Worm (Caenorhabditis elegans) whole organism, L4 larva: ENCODE data around the gene srbc-68.

Experiments used
- F49E8.2 ChIP-seq: sonication (generic microtip); optimal IDR thresholded peaks from 2 replicates; lab custom pipeline; 2016; ENCODE audit warnings: missing compliant biosample characterization, mild to moderate bottlenecking, missing genetic modification characterization, borderline replicate concordance
- Y105C5A.15 ChIP-seq: fragments of 200-800 bp; sonication (Bioruptor generic); IDR thresholded peaks from 2 replicates; pipeline ENCODE4 v1.3.6; 2022; ENCODE audit warnings: missing genetic modification characterization, missing compliant biosample characterization
- Y48G9A.11 ChIP-seq: fragments of 200-800 bp; sonication (Bioruptor generic); IDR thresholded peaks from 2 replicates; pipeline ENCODE4 v1.3.6; 2022; ENCODE audit warnings: missing genetic modification reagents, missing genetic modification characterization, missing compliant biosample characterization
- Y5F2A.4 ChIP-seq: fragments of 200-800 bp; sonication (Bioruptor generic); optimal IDR thresholded peaks from 2 replicates; lab custom pipeline; 2018; ENCODE audit warnings: mild to moderate bottlenecking, missing genetic modification characterization, missing compliant biosample characterization
- ZK337.2 ChIP-seq: fragments of 200-800 bp; sonication (Bioruptor generic); IDR thresholded peaks from 2 replicates; pipeline ENCODE4 v1.3.6; 2022; ENCODE audit warnings: missing genetic modification reagents, missing genetic modification characterization, missing compliant biosample characterization
- arid-1 ChIP-seq: fragments of 200-800 bp; sonication (Bioruptor generic); conservative IDR thresholded peaks from 2 replicates; pipeline ENCODE4 v1.3.6; 2022; ENCODE audit warnings: missing genetic modification reagents, missing genetic modification characterization, missing compliant biosample characterization
- attf-4 ChIP-seq: sonication (generic microtip); optimal IDR thresholded peaks from 3 replicates; lab custom pipeline; 2017; ENCODE audit warnings: missing biosample characterization, missing genetic modification characterization
- ceh-28 ChIP-seq: fragments of 150-350 bp; optimal IDR thresholded peaks from 2 replicates; lab custom pipeline; 2014; ENCODE audit warnings: missing biosample characterization, missing genetic modification reagents, missing genetic modification characterization
- ceh-32 ChIP-seq: sonication (generic microtip); optimal IDR thresholded peaks from 2 replicates; lab custom pipeline; 2016; ENCODE audit warnings: mild to moderate bottlenecking, missing genetic modification characterization, missing compliant biosample characterization; ENCODE audit not compliant: poor library complexity
- cey-2 ChIP-seq: sonication (generic microtip); optimal IDR thresholded peaks from 3 replicates; lab custom pipeline; 2017; ENCODE audit warnings: missing genetic modification characterization, mild to moderate bottlenecking, missing compliant biosample characterization, antibody characterized with exemption, borderline replicate concordance; ENCODE audit not compliant: insufficient read depth
- daf-16 ChIP-seq, 3 experiments: sonication (generic microtip); optimal IDR thresholded peaks; 2 replicates each; lab custom pipeline; 2016 to 2017; ENCODE audit warnings: missing genetic modification characterization in 3 of 3, missing genetic modification reagents in 3 of 3, mild to moderate bottlenecking in 2 of 3, missing compliant biosample characterization in 2 of 3, missing biosample characterization in 1 of 3, moderate library complexity in 1 of 3
- dpl-1 ChIP-seq: fragments of 150-350 bp; optimal IDR thresholded peaks from 2 replicates; lab custom pipeline; 2014; ENCODE audit warnings: missing biosample characterization, missing genetic modification reagents, missing genetic modification characterization
- dve-1 ChIP-seq: sonication (generic microtip); optimal IDR thresholded peaks from 2 replicates; lab custom pipeline; 2017; ENCODE audit warnings: antibody characterized with exemption, mild to moderate bottlenecking, missing genetic modification characterization, missing compliant biosample characterization; ENCODE audit not compliant: insufficient read depth
- egl-27 ChIP-seq: sonication (generic microtip); optimal IDR thresholded peaks from 3 replicates; lab custom pipeline; 2017; ENCODE audit warnings: missing biosample characterization, missing genetic modification reagents, missing genetic modification characterization
- fos-1 ChIP-seq: fragments of 150-350 bp; optimal IDR thresholded peaks from 2 replicates; lab custom pipeline; 2014; ENCODE audit warnings: missing biosample characterization, missing genetic modification characterization
- hif-1 ChIP-seq, 2 experiments: sonication (generic microtip); optimal IDR thresholded peaks; 2 replicates each; lab custom pipeline; 2016 to 2017; ENCODE audit warnings: missing compliant biosample characterization in 2 of 2, missing genetic modification characterization in 2 of 2, missing genetic modification reagents in 2 of 2, missing genotype in 2 of 2, mild to moderate bottlenecking in 1 of 2
- hlh-30 ChIP-seq: sonication (generic microtip); optimal IDR thresholded peaks from 2 replicates; lab custom pipeline; 2017; ENCODE audit warnings: antibody characterized with exemption, mild to moderate bottlenecking, missing genetic modification characterization, missing compliant biosample characterization; ENCODE audit not compliant: insufficient read depth
- lim-7 ChIP-seq: fragments of 200-800 bp; sonication (Bioruptor generic); IDR thresholded peaks from 2 replicates; pipeline ENCODE4 v1.3.6; 2022; ENCODE audit warnings: missing genetic modification characterization, missing compliant biosample characterization
- lin-13 ChIP-seq: fragments of 150-350 bp; optimal IDR thresholded peaks from 2 replicates; lab custom pipeline; 2014; ENCODE audit warnings: missing biosample characterization, missing genetic modification reagents, missing genetic modification characterization
- lin-15B ChIP-seq: fragments of 150-350 bp; sonication (generic microtip); optimal IDR thresholded peaks from 3 replicates; lab custom pipeline; 2014; ENCODE audit warnings: missing biosample characterization, missing genetic modification characterization
- lin-29 ChIP-seq: fragments of 200-800 bp; sonication (Bioruptor generic); IDR thresholded peaks from 2 replicates; pipeline ENCODE4 v1.3.6; 2022; ENCODE audit warnings: missing genetic modification reagents, missing genetic modification characterization, missing compliant biosample characterization
- lin-38 ChIP-seq: fragments of 200-800 bp; sonication (Bioruptor generic); IDR thresholded peaks from 2 replicates; pipeline ENCODE4 v1.3.6; 2022; ENCODE audit warnings: missing genetic modification reagents, missing genetic modification characterization, missing compliant biosample characterization
- lir-3 ChIP-seq: sonication (generic microtip); optimal IDR thresholded peaks from 2 replicates; lab custom pipeline; 2016; ENCODE audit warnings: mild to moderate bottlenecking, missing genetic modification characterization, missing compliant biosample characterization
- lsy-2 ChIP-seq, 2 experiments: fragments of 150-350 bp in 1 of 2; sonication (generic microtip) in 1 of 2; optimal IDR thresholded peaks; 2 replicates each; lab custom pipeline; 2014 to 2017; ENCODE audit warnings: missing biosample characterization in 2 of 2, missing genetic modification characterization in 2 of 2
- madf-9 ChIP-seq: fragments of 200-800 bp; sonication (Bioruptor generic); conservative IDR thresholded peaks from 2 replicates; pipeline ENCODE4 v1.3.6; 2022; ENCODE audit warnings: missing genetic modification reagents, missing genetic modification characterization, missing compliant biosample characterization
- mdl-1 ChIP-seq, 2 experiments: fragments of 150-350 bp in 1 of 2; sonication (generic microtip) in 1 of 2; optimal IDR thresholded peaks; 2 replicates each; lab custom pipeline; 2014 to 2017; ENCODE audit warnings: missing biosample characterization in 2 of 2, missing genetic modification characterization in 2 of 2
- mep-1 ChIP-seq: fragments of 150-350 bp; sonication (generic microtip); optimal IDR thresholded peaks from 3 replicates; lab custom pipeline; 2014; ENCODE audit warnings: missing biosample characterization, missing genetic modification characterization
- mxl-3 ChIP-seq: fragments of 200-800 bp; sonication (Bioruptor generic); optimal IDR thresholded peaks from 2 replicates; lab custom pipeline; 2018; ENCODE audit warnings: mild to moderate bottlenecking, missing genetic modification characterization, missing compliant biosample characterization
- nhr-102 ChIP-seq: sonication (generic microtip); optimal IDR thresholded peaks from 2 replicates; lab custom pipeline; 2016; ENCODE audit warnings: mild to moderate bottlenecking, missing genetic modification characterization, moderate library complexity, missing compliant biosample characterization
- nhr-11 ChIP-seq: fragments of 150-350 bp; optimal IDR thresholded peaks from 2 replicates; lab custom pipeline; 2014; ENCODE audit warnings: missing biosample characterization, missing genetic modification characterization
- nhr-111 ChIP-seq: fragments of 200-800 bp; sonication (Bioruptor generic); optimal IDR thresholded peaks from 2 replicates; lab custom pipeline; 2018; ENCODE audit warnings: mild to moderate bottlenecking, missing genetic modification characterization, missing compliant biosample characterization
- nhr-41 ChIP-seq: fragments of 200-800 bp; sonication (Bioruptor generic); IDR thresholded peaks from 2 replicates; pipeline ENCODE4 v1.3.6; 2022; ENCODE audit warnings: missing genetic modification reagents, missing genetic modification characterization, missing compliant biosample characterization
- nhr-48 ChIP-seq: sonication (generic microtip); optimal IDR thresholded peaks from 2 replicates; lab custom pipeline; 2016; ENCODE audit warnings: mild to moderate bottlenecking, missing genetic modification characterization, missing compliant biosample characterization
- nhr-6 ChIP-seq: fragments of 150-350 bp; optimal IDR thresholded peaks from 2 replicates; lab custom pipeline; 2014; ENCODE audit warnings: missing biosample characterization, missing genetic modification characterization
- php-3 ChIP-seq: fragments of 200-800 bp; sonication (Bioruptor generic); IDR thresholded peaks from 2 replicates; pipeline ENCODE4 v1.3.6; 2022; ENCODE audit warnings: missing genetic modification reagents, missing genetic modification characterization, missing compliant biosample characterization
- sdz-12 ChIP-seq: fragments of 200-800 bp; sonication (Bioruptor generic); optimal IDR thresholded peaks from 2 replicates; lab custom pipeline; 2018; ENCODE audit warnings: mild to moderate bottlenecking, missing genetic modification characterization, missing compliant biosample characterization
- snpc-1.2 ChIP-seq: fragments of 200-800 bp; sonication (Bioruptor generic); IDR thresholded peaks from 2 replicates; pipeline ENCODE4 v1.3.6; 2022; ENCODE audit warnings: missing genetic modification reagents, missing genetic modification characterization, missing compliant biosample characterization
- spr-3 ChIP-seq: fragments of 200-800 bp; sonication (Bioruptor generic); optimal IDR thresholded peaks from 2 replicates; lab custom pipeline; 2018; ENCODE audit warnings: mild to moderate bottlenecking, missing genetic modification characterization, missing compliant biosample characterization
- tra-1 ChIP-seq: fragments of 200-800 bp; sonication (Bioruptor generic); IDR thresholded peaks from 2 replicates; pipeline ENCODE4 v1.3.6; 2022; ENCODE audit warnings: missing genetic modification reagents, missing genetic modification characterization, missing compliant biosample characterization
- unc-130 ChIP-seq: sonication (generic microtip); optimal IDR thresholded peaks from 2 replicates; lab custom pipeline; 2016; ENCODE audit warnings: missing genetic modification reagents, missing genetic modification characterization, missing compliant biosample characterization
- unc-62 ChIP-seq, 3 experiments: fragments of 150-350 bp in 1 of 3; sonication (generic microtip); optimal IDR thresholded peaks in 2 of 3; peaks in 1 of 3; 1 replicate in 1 of 3; 2 replicates in 2 of 3; lab custom pipeline; 2014 to 2017; ENCODE audit warnings: missing biosample characterization in 3 of 3, missing genetic modification characterization in 3 of 3, missing genetic modification reagents in 3 of 3, missing genotype in 1 of 3
- zag-1 ChIP-seq: fragments of 150-350 bp; optimal IDR thresholded peaks from 2 replicates; lab custom pipeline; 2014; ENCODE audit warnings: missing biosample characterization, missing genetic modification characterization
- ztf-7 ChIP-seq: fragments of 150-350 bp; optimal IDR thresholded peaks from 2 replicates; lab custom pipeline; 2014; ENCODE audit warnings: missing biosample characterization, missing genetic modification characterization

Gene srbc-68

DNA sequence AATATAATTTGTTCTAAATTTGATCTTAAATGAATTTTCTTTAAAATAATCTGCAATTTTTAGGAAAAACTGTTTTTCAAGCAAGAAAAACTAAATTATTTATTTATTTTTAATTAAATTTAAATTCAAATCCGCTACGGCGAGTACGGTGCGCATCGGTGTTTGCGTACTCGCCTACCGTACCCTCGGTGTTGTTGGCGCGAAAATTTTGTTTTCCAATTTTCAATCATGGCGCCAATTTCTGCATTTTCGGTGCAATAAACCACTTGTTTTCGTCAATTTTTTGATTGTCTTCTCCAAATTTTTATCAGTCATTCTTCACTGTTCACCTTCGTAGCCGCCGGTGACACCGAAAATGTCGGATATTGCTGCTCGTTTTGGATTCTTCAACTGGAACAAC is 32.4 kb upstream of the srbc-68 start, which contains the start of gene pygl-1:
TSS of gene pygl-1 (plus strand) at position 211 of the 400 bp plus-strand sequence.
- TF ChIP-seq daf-16 (GFP tag; optimal IDR thresholded peaks at IDR 0.05; lab: Kevin White, UChicago) (no peak), daf-16 (tag; optimal IDR thresholded peaks at IDR 0.05; lab: Kevin White, UChicago) (peak; percentile 28), madf-9 (GFP tag; lab: Robert Waterston, UW) (0 out of 2 replicates have a peak, but pooled peaks have one; percentile 10), dpl-1 (GFP tag; lab: Kevin White, UChicago) (no peak), lin-15B (tag; lab: Kevin White, UChicago) (no peak), arid-1 (no peak), mdl-1 (tag; optimal IDR thresholded peaks at IDR 0.05; lab: Kevin White, UChicago) (no peak), sdz-12 (GFP tag; lab: Kevin White, UChicago) (no peak), ztf-7 (no peak), nhr-6 (tag; lab: Kevin White, UChicago) (no peak), tra-1 (GFP tag; lab: Robert Waterston, UW) (no peak), Y48G9A.11 (peak; percentile 91), nhr-48 (tag; lab: Kevin White, UChicago) (no peak), nhr-102 (tag; lab: Kevin White, UChicago) (no peak), Y105C5A.15 (GFP tag; lab: Robert Waterston, UW) (no peak), Y5F2A.4 (GFP tag; lab: Kevin White, UChicago) (no peak), egl-27 (tag; lab: Kevin White, UChicago) (no peak), snpc-1.2 (GFP tag; lab: Robert Waterston, UW) (peak; percentile 27; the same call in 1 of the 2 replicates), dve-1 (tag; lab: Kevin White, UChicago) (no peak), ceh-28 (tag; lab: Kevin White, UChicago) (no peak), lin-38 (GFP tag; lab: Robert Waterston, UW) (peak; percentile 69), nhr-41 (GFP tag; lab: Robert Waterston, UW) (no peak), unc-62 (GFP tag; optimal IDR thresholded peaks at IDR 0.05 in 1 of 2; lab: Kevin White, UChicago) (no peak), unc-62 (tag; optimal IDR thresholded peaks at IDR 0.05; lab: Kevin White, UChicago) (no peak), F49E8.2 (tag; lab: Kevin White, UChicago) (peak; percentile 66), spr-3 (no peak), lin-29 (GFP tag; lab: Robert Waterston, UW) (no peak), mxl-3 (GFP tag; lab: Kevin White, UChicago) (no peak), zag-1 (tag; lab: Kevin White, UChicago) (no peak), mep-1 (tag; lab: Kevin White, UChicago) (no peak), fos-1 (no peak), lsy-2 (tag; optimal IDR thresholded peaks at IDR 0.05; lab: Kevin White, UChicago) (peak in 1 of 2 experiments; percentile 72), unc-130 (peak; percentile 88)
- TF ChIP-seq, all 104 proteins: peak for 8

DNA sequence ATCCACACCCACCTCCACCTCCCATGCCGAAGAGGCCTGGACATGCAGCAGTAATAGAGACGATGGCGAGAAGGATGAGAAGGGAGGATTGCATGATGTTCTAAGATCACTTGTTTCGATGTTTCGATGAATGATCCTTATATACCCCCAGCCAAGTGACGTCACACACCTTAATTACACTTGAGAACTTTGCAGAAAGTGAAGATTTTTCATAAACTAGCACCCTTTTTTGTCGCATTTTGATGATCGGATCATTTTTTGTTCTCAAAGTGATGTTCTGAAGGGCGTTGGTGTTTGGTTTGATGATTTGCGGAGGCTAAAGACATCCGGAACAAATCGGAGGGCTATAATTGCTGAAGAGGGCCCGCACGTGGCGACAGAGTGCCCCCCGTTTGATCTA is 29.3 kb upstream of the srbc-68 start, which contains the start of gene grl-27:
TSS of gene grl-27 (minus strand) at position 101 of the 400 bp plus-strand sequence.
- TF ChIP-seq lir-3 (tag; lab: Kevin White, UChicago) (no peak), lin-13 (GFP tag; lab: Kevin White, UChicago) (no peak), hif-1 (tag; optimal IDR thresholded peaks at IDR 0.05; lab: Kevin White, UChicago) (no peak), nhr-111 (GFP tag; lab: Kevin White, UChicago) (no peak), mep-1 (tag; lab: Kevin White, UChicago) (no peak), F49E8.2 (tag; lab: Kevin White, UChicago) (no peak), lim-7 (GFP tag; lab: Robert Waterston, UW) (no peak), ceh-32 (tag; lab: Kevin White, UChicago) (no peak), attf-4 (tag; lab: Kevin White, UChicago) (no peak), nhr-11 (tag; lab: Kevin White, UChicago) (no peak), ZK337.2 (GFP tag; lab: Robert Waterston, UW) (no peak), hlh-30 (tag; lab: Kevin White, UChicago) (no peak), cey-2 (tag; lab: Kevin White, UChicago) (no peak), php-3 (GFP tag; lab: Robert Waterston, UW) (no peak)
- TF ChIP-seq, all 104 proteins: peak for 0
